Worm (Caenorhabditis elegans) whole organism, mixed stage, embryonic: ENCODE results near the gene H37A05.4.

ENCODE experiments used
- blmp-1 ChIP-seq: fragments of 150-350 bp; optimal IDR thresholded peaks from 2 replicates; lab custom pipeline; 2014; ENCODE audit warnings: missing biosample characterization, missing genetic modification characterization
- ceh-83 ChIP-seq: fragments of 200-800 bp; sonication (Bioruptor generic); optimal IDR thresholded peaks from 2 replicates; lab custom pipeline; 2018; ENCODE audit warnings: mild to moderate bottlenecking, missing genetic modification characterization, missing compliant biosample characterization
- ces-1 ChIP-seq: fragments of 150-350 bp; optimal IDR thresholded peaks from 2 replicates; lab custom pipeline; 2014; ENCODE audit warnings: missing biosample characterization, missing genetic modification reagents, missing genetic modification characterization
- elt-1 ChIP-seq: sonication (generic microtip); optimal IDR thresholded peaks from 2 replicates; lab custom pipeline; 2017; ENCODE audit warnings: missing genetic modification characterization, mild to moderate bottlenecking, missing compliant biosample characterization, antibody characterized with exemption, moderate library complexity, borderline replicate concordance; ENCODE audit not compliant: insufficient read depth
- elt-3 ChIP-seq: fragments of 150-350 bp; optimal IDR thresholded peaks from 2 replicates; lab custom pipeline; 2014; ENCODE audit warnings: missing biosample characterization, missing genetic modification characterization
- mep-1 ChIP-seq: fragments of 150-350 bp; optimal IDR thresholded peaks from 2 replicates; lab custom pipeline; 2017; ENCODE audit warnings: missing biosample characterization, missing genetic modification reagents, missing genetic modification characterization, inconsistent platforms
- mls-2 ChIP-seq: sonication (generic microtip); optimal IDR thresholded peaks from 2 replicates; lab custom pipeline; 2016; ENCODE audit warnings: mild to moderate bottlenecking, missing genetic modification characterization, moderate library complexity, missing compliant biosample characterization
- nhr-12 ChIP-seq: fragments of 150-350 bp; optimal IDR thresholded peaks from 2 replicates; lab custom pipeline; 2014; ENCODE audit warnings: missing biosample characterization, missing genetic modification characterization
- nhr-2 ChIP-seq: fragments of 150-350 bp; optimal IDR thresholded peaks from 2 replicates; lab custom pipeline; 2014; ENCODE audit warnings: missing biosample characterization, missing genetic modification characterization
- nhr-76 ChIP-seq: sonication (generic microtip); optimal IDR thresholded peaks from 2 replicates; lab custom pipeline; 2017; ENCODE audit warnings: missing biosample characterization, missing genetic modification characterization
- ztf-11 ChIP-seq: fragments of 150-350 bp; optimal IDR thresholded peaks from 2 replicates; lab custom pipeline; 2014; ENCODE audit warnings: missing biosample characterization, missing genetic modification characterization

ce11 chrV:13659219-13659618 is 9.6 kb upstream of the H37A05.4 start:
- TF ChIP-seq mls-2 (tag; lab: Kevin White, UChicago) (no peak), nhr-76 (no peak), ceh-83 (GFP tag; lab: Kevin White, UChicago) (no peak), mep-1 (no peak), nhr-12 (no peak), nhr-2 (tag; lab: Kevin White, UChicago) (no peak), blmp-1 (no peak), elt-3 (tag; lab: Kevin White, UChicago) (no peak), elt-1 (no peak), ztf-11 (no peak), ces-1 (no peak)
